Fruit fly (Drosophila melanogaster): Measurements from ENCODE around the gene Sfp24F.

Sfp24F gene

DNA sequence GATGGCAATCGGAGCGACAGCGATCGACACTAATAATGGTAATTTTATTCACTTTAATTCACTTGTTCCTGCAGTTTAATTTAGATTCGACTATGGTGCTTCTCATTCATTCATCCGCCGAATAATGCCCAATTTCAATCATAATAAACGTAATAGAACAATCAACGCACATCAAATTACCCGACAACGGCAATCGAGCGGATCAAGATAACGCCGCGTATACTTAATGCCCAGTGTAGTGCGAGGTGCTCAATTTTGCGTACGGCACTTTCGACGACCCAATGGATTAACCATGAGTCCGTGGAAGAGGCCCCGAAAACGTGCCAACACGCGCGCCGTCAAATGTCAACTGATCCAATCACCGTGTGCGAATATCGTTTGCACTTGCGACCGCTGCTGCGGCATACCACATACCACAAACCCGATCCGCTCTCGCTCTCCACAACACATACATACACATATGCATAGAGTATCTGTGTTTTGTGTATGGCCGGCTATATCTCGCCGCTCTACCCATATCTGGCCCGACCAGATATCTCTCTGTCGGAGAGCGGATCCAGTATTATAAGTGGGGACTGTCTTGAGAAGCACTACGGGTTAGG is 34.9 kb upstream of the Sfp24F start, which contains the start of gene ine (continued):
- peak; percentile 28 for TF ChIP-seq D19B (GFP tag; optimal IDR thresholded peaks at IDR 0.05)
- no peak for TF ChIP-seq cad (GFP tag; optimal IDR thresholded peaks at IDR 0.05)
- no peak for TF ChIP-seq Optix (GFP tag; IDR thresholded peaks at IDR 0.05)
- TF ChIP-seq stc (GFP tag; IDR thresholded peaks at IDR 0.05), result no peak
- no peak for TF ChIP-seq Hsf (GFP tag; optimal IDR thresholded peaks at IDR 0.05)
- peak; percentile 77 for TF ChIP-seq sd (tag; optimal IDR thresholded peaks at IDR 0.05)
- TF ChIP-seq cg (GFP tag; optimal IDR thresholded peaks at IDR 0.05), result peak; percentile 50
- 0 out of 4 replicates have a peak, but pooled peaks have one; percentile 62 for TF ChIP-seq chinmo (GFP tag; IDR thresholded peaks at IDR 0.05; ENCODE audit: partially characterized antibody)
- TF ChIP-seq CG15696 (tag; optimal IDR thresholded peaks at IDR 0.05), result no peak
- TF ChIP-seq Nf-YA (GFP tag; IDR thresholded peaks at IDR 0.05), result no peak
- TF ChIP-seq gt (GFP tag; IDR thresholded peaks at IDR 0.05), result no peak
- TF ChIP-seq pan (optimal IDR thresholded peaks at IDR 0.05), result no peak
- TF ChIP-seq pan (GFP tag; optimal IDR thresholded peaks at IDR 0.05 in 1 of 2, IDR thresholded peaks at IDR 0.05 in 1 of 2), result no peak
- TF ChIP-seq Pdp1 (GFP tag; optimal IDR thresholded peaks at IDR 0.05), result no peak
- peak; percentile 34; the same call in 1 of the 2 replicates for TF ChIP-seq CG13287 (GFP tag; IDR thresholded peaks at IDR 0.05; ENCODE audit: partially characterized antibody)
- 0 out of 2 replicates have a peak, but pooled peaks have one; percentile 6 for TF ChIP-seq MBD-R2 (GFP tag; IDR thresholded peaks at IDR 0.05)
- peak; percentile 71 for TF ChIP-seq exex (tag; optimal IDR thresholded peaks at IDR 0.05)
- TF ChIP-seq Spps (tag; optimal IDR thresholded peaks at IDR 0.05), result no peak
- TF ChIP-seq ash1 (GFP tag; optimal IDR thresholded peaks at IDR 0.05), result no peak
- peak; percentile 98 for TF ChIP-seq CG13894 (tag; optimal IDR thresholded peaks at IDR 0.05)
- TF ChIP-seq Drgx (GFP tag; IDR thresholded peaks at IDR 0.05), result peak; percentile 46; the same call in 1 of the 2 replicates
- TF ChIP-seq CG11085 (GFP tag; IDR thresholded peaks at IDR 0.05), result no peak
- no peak for TF ChIP-seq CG13624 (GFP tag; optimal IDR thresholded peaks at IDR 0.05)
- no peak for TF ChIP-seq CG3065 (GFP tag; optimal IDR thresholded peaks at IDR 0.05)

DNA sequence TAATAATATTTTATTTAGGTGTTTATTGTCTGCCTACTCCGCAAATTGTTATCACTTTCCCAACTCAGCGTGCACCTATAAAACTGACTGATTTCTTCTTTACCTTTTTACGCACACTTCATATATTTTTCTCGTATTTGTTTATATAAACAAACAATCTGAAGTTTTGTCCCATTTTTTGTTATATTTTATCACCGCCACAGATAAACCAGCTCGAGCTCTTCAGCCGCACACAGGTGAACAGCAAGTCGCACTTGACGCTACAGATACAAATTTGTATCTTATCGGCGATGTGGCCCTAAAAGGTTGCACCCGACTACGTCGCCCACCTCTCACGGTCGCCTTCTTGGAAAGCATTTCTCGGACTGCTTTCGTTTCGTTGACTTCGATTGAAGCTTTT is 33.6 kb upstream of the Sfp24F start:
- TF ChIP-seq exex (tag; optimal IDR thresholded peaks at IDR 0.05) (peak; percentile 0), CG15269 (tag; optimal IDR thresholded peaks at IDR 0.05) (peak; percentile 6), CG9797 (GFP tag; optimal IDR thresholded peaks at IDR 0.05) (no peak), cato (GFP tag; optimal IDR thresholded peaks at IDR 0.05; ENCODE audit: borderline replicate concordance) (no peak), Med (GFP tag) (peak; percentile 40), grn (GFP tag; optimal IDR thresholded peaks at IDR 0.05) (peak; percentile 53), Antp (GFP tag; optimal IDR thresholded peaks at IDR 0.05) (no peak), ATbp (GFP tag; optimal IDR thresholded peaks at IDR 0.05) (peak; percentile 65), odd (GFP tag; optimal IDR thresholded peaks at IDR 0.05) (no peak), CG15601 (tag; optimal IDR thresholded peaks at IDR 0.05) (peak; percentile 15), CG13296 (GFP tag; optimal IDR thresholded peaks at IDR 0.05) (peak; percentile 6), CG2678 (tag; optimal IDR thresholded peaks at IDR 0.05) (peak; percentile 34), Asciz (GFP tag; optimal IDR thresholded peaks at IDR 0.05) (peak; percentile 36), Blimp-1 (GFP tag; optimal IDR thresholded peaks at IDR 0.05) (peak; percentile 24), Hr78 (GFP tag; optimal IDR thresholded peaks at IDR 0.05) (peak in 1 of 2 experiments; percentile 79), BtbVII (GFP tag; optimal IDR thresholded peaks at IDR 0.05) (peak; percentile 15), CG2875 (GFP tag; optimal IDR thresholded peaks at IDR 0.05) (peak; percentile 13), CG12071 (GFP tag; optimal IDR thresholded peaks at IDR 0.05) (peak; percentile 27), lab (GFP tag; optimal IDR thresholded peaks at IDR 0.05) (peak; percentile 15), NC2α (GFP tag; optimal IDR thresholded peaks at IDR 0.05) (no peak), salm (tag; optimal IDR thresholded peaks at IDR 0.05) (peak; percentile 30), sens (GFP tag) (peak; percentile 66), CG3407 (GFP tag; optimal IDR thresholded peaks at IDR 0.05) (peak; percentile 28)

All from whole organism, embryonic.